Fruit fly (Drosophila melanogaster): ENCODE measurements around the gene SLIRP2.

The SLIRP2 gene

DNA sequence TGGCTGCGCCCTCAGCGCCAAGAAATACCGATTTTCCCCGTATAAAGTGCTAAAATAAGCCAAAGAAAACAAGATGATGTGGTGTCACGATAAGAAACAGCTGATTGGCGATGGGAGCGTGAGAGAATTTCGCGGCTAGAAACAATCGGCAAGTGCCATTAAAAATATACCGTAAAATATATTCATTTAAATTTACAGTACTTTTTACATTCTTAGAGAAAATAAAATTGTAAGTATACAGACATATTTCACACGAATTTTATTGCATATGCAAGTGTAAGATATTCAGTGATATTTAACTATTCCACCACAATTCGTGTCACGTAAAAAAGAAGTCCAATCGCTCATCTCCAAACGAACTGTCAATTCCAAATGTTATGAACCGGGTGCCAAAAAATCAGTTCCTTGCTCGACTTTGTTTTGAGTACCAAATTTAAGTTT, 25.7 kb downstream of the SLIRP2 start, which contains the start of the genes Unc50, CG11755 and CG8043 (continued):
- peak; percentile 73 for TF ChIP-seq Sox100B (GFP tag; optimal IDR thresholded peaks at IDR 0.05)
- peak; percentile 95 for TF ChIP-seq CG9932 (GFP tag; IDR thresholded peaks at IDR 0.05)
- TF ChIP-seq CG32532 (GFP tag; IDR thresholded peaks at IDR 0.05), result peak; percentile 86
- peak; percentile 68 for TF ChIP-seq CG17359 (tag; optimal IDR thresholded peaks at IDR 0.05)
- peak; percentile 100 for TF ChIP-seq Doc3 (GFP tag; IDR thresholded peaks at IDR 0.05; ENCODE audit: partially characterized antibody)
- no peak for TF ChIP-seq dati (GFP tag; IDR thresholded peaks at IDR 0.05)
- peak; percentile 85; the same call in 2 of the 4 replicates for TF ChIP-seq chinmo (GFP tag; IDR thresholded peaks at IDR 0.05; ENCODE audit: partially characterized antibody)
- peak; percentile 67 for TF ChIP-seq CG2116 (GFP tag; optimal IDR thresholded peaks at IDR 0.05)
- peak; percentile 80 for TF ChIP-seq CG11504 (tag; optimal IDR thresholded peaks at IDR 0.05)
- peak; percentile 54 for TF ChIP-seq wor (GFP tag; IDR thresholded peaks at IDR 0.05)
- TF ChIP-seq az2 (GFP tag; optimal IDR thresholded peaks at IDR 0.05), result peak; percentile 79
- no peak for TF ChIP-seq exex (tag; optimal IDR thresholded peaks at IDR 0.05)
- TF ChIP-seq CG11085 (GFP tag; IDR thresholded peaks at IDR 0.05), result peak; percentile 53; the same call in 1 of the 2 replicates
- peak; percentile 70 for TF ChIP-seq ssp (GFP tag; IDR thresholded peaks at IDR 0.05)
- no peak for TF ChIP-seq Nf-YA (GFP tag; IDR thresholded peaks at IDR 0.05)
- TF ChIP-seq bsh (GFP tag; optimal IDR thresholded peaks at IDR 0.05), result peak in 1 of 2 experiments; percentile 72
- no peak for TF ChIP-seq CG1792 (GFP tag; optimal IDR thresholded peaks at IDR 0.05)
- peak; percentile 45; the same call in 1 of the 3 replicates for TF ChIP-seq CG7357 (GFP tag; IDR thresholded peaks at IDR 0.05)
- no peak for TF ChIP-seq CG6683 (GFP tag; optimal IDR thresholded peaks at IDR 0.05)
- no peak for TF ChIP-seq crol (GFP tag; IDR thresholded peaks at IDR 0.05)
- no peak for TF ChIP-seq h (optimal IDR thresholded peaks at IDR 0.05)
- TF ChIP-seq BEAF-32 (GFP tag; optimal IDR thresholded peaks at IDR 0.05), result peak; percentile 98
- no peak for TF ChIP-seq NC2α (GFP tag; optimal IDR thresholded peaks at IDR 0.05)
- peak; percentile 95 for TF ChIP-seq MBD-R2 (GFP tag; IDR thresholded peaks at IDR 0.05)
- peak; percentile 44 for TF ChIP-seq CG10959 (GFP tag; IDR thresholded peaks at IDR 0.05)
- no peak for TF ChIP-seq scrt (GFP tag; optimal IDR thresholded peaks at IDR 0.05)
- TF ChIP-seq jumu (GFP tag; optimal IDR thresholded peaks at IDR 0.05), result peak; percentile 70
- TF ChIP-seq peb (GFP tag; IDR thresholded peaks at IDR 0.05), result peak; percentile 50
- peak; percentile 98 for TF ChIP-seq unc-4 (GFP tag; IDR thresholded peaks at IDR 0.05; ENCODE audit: partially characterized antibody)
- TF ChIP-seq sug (tag; optimal IDR thresholded peaks at IDR 0.05), result peak; percentile 88
- TF ChIP-seq danr (GFP tag; IDR thresholded peaks at IDR 0.05), result peak; percentile 53; the same call in 1 of the 2 replicates
- peak; percentile 70 for TF ChIP-seq CG1233 (GFP tag; optimal IDR thresholded peaks at IDR 0.05)
- peak; percentile 71 for TF ChIP-seq CG17385 (GFP tag; optimal IDR thresholded peaks at IDR 0.05)
- peak; percentile 49 for TF ChIP-seq CG11723 (GFP tag; optimal IDR thresholded peaks at IDR 0.05)
- TF ChIP-seq odd (GFP tag; optimal IDR thresholded peaks at IDR 0.05), result peak; percentile 47
- TF ChIP-seq Jarid2 (GFP tag; optimal IDR thresholded peaks at IDR 0.05), result no peak
- peak in 1 of 2 experiments; percentile 28 for TF ChIP-seq Hr78 (GFP tag; optimal IDR thresholded peaks at IDR 0.05)
- TF ChIP-seq Lpt (GFP tag; optimal IDR thresholded peaks at IDR 0.05), result no peak
- peak; percentile 56 for TF ChIP-seq CG3995 (GFP tag; optimal IDR thresholded peaks at IDR 0.05)
- TF ChIP-seq NfI (GFP tag; optimal IDR thresholded peaks at IDR 0.05), result peak; percentile 69
- TF ChIP-seq CG16815 (GFP tag; optimal IDR thresholded peaks at IDR 0.05), result peak; percentile 57
- TF ChIP-seq Dip3 (GFP tag; optimal IDR thresholded peaks at IDR 0.05), result peak; percentile 66
- TF ChIP-seq Bgb (GFP tag; IDR thresholded peaks at IDR 0.05; ENCODE audit: partially characterized antibody), result peak; percentile 93
- peak; percentile 71 for TF ChIP-seq Nf-YC (tag; optimal IDR thresholded peaks at IDR 0.05)
- TF ChIP-seq CG16863 (GFP tag; optimal IDR thresholded peaks at IDR 0.05), result peak; percentile 44
- TF ChIP-seq CG16813 (GFP tag; IDR thresholded peaks at IDR 0.05; ENCODE audit: partially characterized antibody), result peak; percentile 99
- peak; percentile 48 for TF ChIP-seq CG3065 (GFP tag; optimal IDR thresholded peaks at IDR 0.05)
- peak; percentile 77 for TF ChIP-seq nerfin-1 (tag; optimal IDR thresholded peaks at IDR 0.05)
- peak; percentile 48; the same call in 1 of the 2 replicates for TF ChIP-seq seq (GFP tag; IDR thresholded peaks at IDR 0.05)
- peak; percentile 79 for TF ChIP-seq bcd (GFP tag; optimal IDR thresholded peaks at IDR 0.05)

Data from whole organism, embryonic.